Fruit fly (Drosophila melanogaster): ENCODE results near the gene CG11562.

- no peak for TF ChIP-seq CG8478 (optimal IDR thresholded peaks at IDR 0.05)
- no peak for TF ChIP-seq CTCF (optimal IDR thresholded peaks at IDR 0.05)
These were observed 27.5 kb downstream of the CG11562 start for dm6 chr2L:319745-320144.

Measured in S2 (cell line).